Worm (Caenorhabditis elegans): ENCODE measurements around the gene M03F8.6.

Gene M03F8.6

ce11 chrV:6000368-6000802, 45.7 kb upstream of the M03F8.6 start (continued):
- TF ChIP-seq tag-97 (GFP tag; IDR thresholded peaks at IDR 0.05) (no peak), R02D3.7 (tag; optimal IDR thresholded peaks at IDR 0.05) (no peak), cey-2 (tag; optimal IDR thresholded peaks at IDR 0.05; ENCODE audit: borderline replicate concordance, insufficient read depth) (no peak), ces-1 (GFP tag; optimal IDR thresholded peaks at IDR 0.05) (no peak), ZK337.2 (GFP tag; IDR thresholded peaks at IDR 0.05) (no peak), mxl-3 (GFP tag; optimal IDR thresholded peaks at IDR 0.05) (peak; percentile 94), hlh-30 (tag; optimal IDR thresholded peaks at IDR 0.05; ENCODE audit: insufficient read depth) (peak; percentile 97), nhr-48 (tag; optimal IDR thresholded peaks at IDR 0.05) (peak; percentile 98), unc-62 (GFP tag; optimal IDR thresholded peaks at IDR 0.05 in 1 of 2) (peak in 1 of 2 experiments; percentile 99), unc-62 (tag; optimal IDR thresholded peaks at IDR 0.05) (no peak), skn-1 (tag; optimal IDR thresholded peaks at IDR 0.05) (no peak), ceh-44 (GFP tag; IDR thresholded peaks at IDR 0.05) (no peak), mes-2 (tag; optimal IDR thresholded peaks at IDR 0.05; ENCODE audit: poor library complexity, severe bottlenecking) (peak; percentile 74)

- no peak for TF ChIP-seq dmd-6 (GFP tag; IDR thresholded peaks at IDR 0.05)
- TF ChIP-seq snpc-1.2 (GFP tag; IDR thresholded peaks at IDR 0.05): 0 out of 2 replicates have a peak, but pooled peaks have one; percentile 27
- peak; percentile 44; the same call in 1 of the 2 replicates for TF ChIP-seq lin-38 (GFP tag; IDR thresholded peaks at IDR 0.05)
- peak; percentile 18 for TF ChIP-seq unc-130 (GFP tag; optimal IDR thresholded peaks at IDR 0.05)
- TF ChIP-seq F49E8.2 (tag; optimal IDR thresholded peaks at IDR 0.05; ENCODE audit: borderline replicate concordance): peak; percentile 32
- TF ChIP-seq lin-1 (GFP tag; IDR thresholded peaks at IDR 0.05): no peak
- peak; percentile 63; the same call in 1 of the 2 replicates for TF ChIP-seq Y48G9A.11 (GFP tag; IDR thresholded peaks at IDR 0.05)
Measured at ce11 chrV:5996114-5996513, 41.5 kb upstream of the M03F8.6 start, which contains the start of gene cpg-4. cpg-4 (plus strand) TSS chrV:5996416.

ce11 chrV:5995598-5995997, 41.0 kb upstream of the M03F8.6 start:
- TF ChIP-seq D1046.2 (GFP tag; IDR thresholded peaks at IDR 0.05) (no peak), lsy-2 (tag; optimal IDR thresholded peaks at IDR 0.05) (no peak), lin-38 (GFP tag; IDR thresholded peaks at IDR 0.05) (no peak), hlh-30 (tag; optimal IDR thresholded peaks at IDR 0.05; ENCODE audit: insufficient read depth) (no peak), aha-1 (tag) (peak; percentile 17), daf-16 (GFP tag; optimal IDR thresholded peaks at IDR 0.05) (peak in 1 of 2 experiments; percentile 30), daf-16 (tag; optimal IDR thresholded peaks at IDR 0.05) (no peak), R02D3.7 (tag; optimal IDR thresholded peaks at IDR 0.05) (no peak)

DNA sequence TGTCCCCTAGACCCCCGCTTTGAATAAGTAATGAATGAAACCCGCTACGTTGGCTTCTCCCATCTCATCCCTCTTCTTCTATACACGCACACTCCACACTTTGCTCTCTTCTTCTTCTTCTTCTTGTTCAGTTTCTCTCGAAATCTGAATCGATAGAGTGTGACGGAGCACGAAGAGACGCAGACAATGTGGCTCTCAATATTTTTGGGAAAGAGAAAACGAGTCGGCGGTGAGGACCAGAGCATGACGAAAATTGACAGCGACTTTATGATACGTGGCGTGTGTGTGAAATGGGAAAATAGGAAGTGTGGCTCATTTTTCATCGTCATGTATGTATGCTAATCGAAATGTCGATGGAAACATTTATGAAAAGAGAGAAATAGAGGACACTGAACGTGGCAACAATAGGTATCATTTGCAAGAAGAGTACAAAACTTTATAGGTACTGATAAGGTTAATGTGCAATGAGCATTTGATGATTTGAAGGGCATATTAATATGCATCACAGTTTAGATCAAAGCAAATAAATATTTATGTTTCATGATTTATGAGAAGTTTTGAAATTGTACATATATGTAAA, 36.9 kb upstream of the M03F8.6 start:
- TF ChIP-seq rbr-2 (tag; optimal IDR thresholded peaks at IDR 0.05): peak; percentile 49
- no peak for TF ChIP-seq lin-13 (GFP tag; optimal IDR thresholded peaks at IDR 0.05)
- no peak for TF ChIP-seq nhr-237 (tag; optimal IDR thresholded peaks at IDR 0.05)
- no peak for TF ChIP-seq unc-39 (tag; optimal IDR thresholded peaks at IDR 0.05)
- peak; percentile 67 for TF ChIP-seq mep-1 (tag; optimal IDR thresholded peaks at IDR 0.05)
- TF ChIP-seq unc-62 (GFP tag; optimal IDR thresholded peaks at IDR 0.05 in 1 of 2): peak in 1 of 2 experiments; percentile 97
- TF ChIP-seq unc-62 (tag; optimal IDR thresholded peaks at IDR 0.05): no peak
- TF ChIP-seq snpc-4 (tag; optimal IDR thresholded peaks at IDR 0.05): no peak
- no peak for TF ChIP-seq lir-3 (tag; optimal IDR thresholded peaks at IDR 0.05)
- TF ChIP-seq duxl-1 (tag; optimal IDR thresholded peaks at IDR 0.05; ENCODE audit: poor library complexity): no peak
- TF ChIP-seq aha-1 (tag): peak; percentile 96
- peak in 1 of 2 experiments; percentile 53 for TF ChIP-seq lsy-2 (tag; optimal IDR thresholded peaks at IDR 0.05)
- no peak for TF ChIP-seq F26F4.8 (GFP tag; conservative IDR thresholded peaks at IDR 0.05)
- no peak for TF ChIP-seq ceh-32 (tag; optimal IDR thresholded peaks at IDR 0.05; ENCODE audit: poor library complexity)
- TF ChIP-seq dmd-6 (GFP tag; IDR thresholded peaks at IDR 0.05): peak; percentile 65
- no peak for TF ChIP-seq aly-2 (tag; optimal IDR thresholded peaks at IDR 0.05)
- no peak for TF ChIP-seq F37D6.2 (tag; optimal IDR thresholded peaks at IDR 0.05)
- no peak for TF ChIP-seq attf-4 (tag; optimal IDR thresholded peaks at IDR 0.05)
- no peak for TF ChIP-seq lin-38 (GFP tag; IDR thresholded peaks at IDR 0.05)
- TF ChIP-seq ZK337.2 (GFP tag; IDR thresholded peaks at IDR 0.05): no peak
- TF ChIP-seq fos-1 (tag; optimal IDR thresholded peaks at IDR 0.05): no peak
- TF ChIP-seq ces-1 (GFP tag; optimal IDR thresholded peaks at IDR 0.05): no peak
- no peak for TF ChIP-seq unc-130 (GFP tag; optimal IDR thresholded peaks at IDR 0.05)
- TF ChIP-seq egl-43 (GFP tag; IDR thresholded peaks at IDR 0.05): no peak
- TF ChIP-seq D1046.2 (GFP tag; IDR thresholded peaks at IDR 0.05): no peak
- no peak for TF ChIP-seq nhr-25 (tag; optimal IDR thresholded peaks at IDR 0.05; ENCODE audit: borderline replicate concordance, insufficient read depth)
- TF ChIP-seq F49E8.2 (tag; optimal IDR thresholded peaks at IDR 0.05; ENCODE audit: borderline replicate concordance): no peak
- no peak for TF ChIP-seq pha-4 (GFP tag; IDR thresholded peaks at IDR 0.05)
- TF ChIP-seq pha-4 (tag; optimal IDR thresholded peaks at IDR 0.05): no peak
